Worm (Caenorhabditis elegans): ENCODE data around the gene nhr-185.

- no peak for TF ChIP-seq T22C8.4 (GFP tag; IDR thresholded peaks at IDR 0.05)
- no peak for TF ChIP-seq ref-1 (GFP tag; conservative IDR thresholded peaks at IDR 0.05)
- no peak for TF ChIP-seq flt-1 (GFP tag; IDR thresholded peaks at IDR 0.05)
- TF ChIP-seq cog-1 (tag; optimal IDR thresholded peaks at IDR 0.05): no peak
- no peak for TF ChIP-seq ztf-23 (GFP tag; IDR thresholded peaks at IDR 0.05)
- TF ChIP-seq tab-1 (GFP tag; IDR thresholded peaks at IDR 0.05): no peak
Observed at ce11 chrV:3889113-3889512, 41.9 kb upstream of the nhr-185 start, which contains the start of gene C17E7.13.
